Worm (Caenorhabditis elegans): ENCODE results near the gene acc-3.

The acc-3 gene

DNA sequence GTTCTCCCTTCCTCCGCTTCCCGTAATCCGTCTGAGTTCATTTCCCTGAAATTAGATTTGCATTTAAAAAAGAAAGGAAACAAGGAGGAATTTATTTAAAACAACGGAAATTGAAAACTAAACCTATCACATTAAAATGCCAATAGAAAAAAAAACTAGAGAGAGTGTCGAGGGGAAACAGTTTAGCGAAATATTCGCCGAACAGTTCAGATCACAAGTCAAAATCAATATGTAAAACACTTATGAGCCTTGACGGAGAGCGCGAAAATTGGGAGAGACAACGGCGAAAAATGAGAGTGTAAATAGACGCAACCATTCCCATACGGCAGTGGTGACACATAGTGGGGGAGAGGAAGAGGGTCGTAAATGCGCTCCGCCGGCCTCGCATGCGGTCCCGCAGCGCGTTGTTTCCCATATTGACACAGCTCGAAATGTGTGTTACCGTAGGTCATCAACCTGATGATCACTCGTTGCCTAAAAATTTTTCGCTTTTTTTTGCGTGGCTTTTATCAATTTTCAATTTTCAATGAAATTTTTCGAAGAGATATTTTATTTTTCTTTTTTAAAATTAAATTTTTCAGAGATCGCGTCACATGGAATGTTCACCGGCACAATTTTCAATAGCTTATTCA, 15.5 kb downstream of the acc-3 start, which contains the start of the genes dnj-14 and glit-1 (continued):
- no peak for TF ChIP-seq pag-3 (tag; optimal IDR thresholded peaks at IDR 0.05; ENCODE audit: borderline replicate concordance, insufficient read depth)
- TF ChIP-seq hpl-2 (GFP tag; optimal IDR thresholded peaks at IDR 0.05) = peak; percentile 72
- TF ChIP-seq nhr-19 (GFP tag; conservative IDR thresholded peaks at IDR 0.05) = peak; percentile 87
- TF ChIP-seq sox-4 (tag; optimal IDR thresholded peaks at IDR 0.05) = no peak
- TF ChIP-seq unc-130 (tag; optimal IDR thresholded peaks at IDR 0.05) = peak; percentile 71
- peak in 1 of 2 experiments; percentile 4 for TF ChIP-seq egl-27 (tag; optimal IDR thresholded peaks at IDR 0.05)
- peak; percentile 6 for TF ChIP-seq nhr-11 (tag; optimal IDR thresholded peaks at IDR 0.05)
- TF ChIP-seq mef-2 (tag; optimal IDR thresholded peaks at IDR 0.05) = peak; percentile 31
- TF ChIP-seq rnt-1 (tag; optimal IDR thresholded peaks at IDR 0.05) = peak; percentile 89
- TF ChIP-seq dsc-1 (tag; optimal IDR thresholded peaks at IDR 0.05) = peak; percentile 83
- TF ChIP-seq isw-1 (GFP tag; IDR thresholded peaks at IDR 0.05) = peak; percentile 86
- no peak for TF ChIP-seq ces-1 (GFP tag; optimal IDR thresholded peaks at IDR 0.05)
- TF ChIP-seq lsy-2 (tag; optimal IDR thresholded peaks at IDR 0.05) = peak; percentile 98 to 99
- peak; percentile 21 for TF ChIP-seq zip-4 (GFP tag; optimal IDR thresholded peaks at IDR 0.05)
- TF ChIP-seq fkh-8 (tag; optimal IDR thresholded peaks at IDR 0.05) = peak; percentile 88
- TF ChIP-seq lin-35 (GFP tag; optimal IDR thresholded peaks at IDR 0.05) = peak; percentile 84 to 90
- TF ChIP-seq C16A3.4 (tag; optimal IDR thresholded peaks at IDR 0.05) = peak; percentile 92
- TF ChIP-seq zag-1 (tag; optimal IDR thresholded peaks at IDR 0.05) = no peak
- peak; percentile 26 for TF ChIP-seq sup-37 (GFP tag; optimal IDR thresholded peaks at IDR 0.05)
- peak; percentile 66 for TF ChIP-seq irx-1 (tag; optimal IDR thresholded peaks at IDR 0.05)
- TF ChIP-seq snu-23 (GFP tag; optimal IDR thresholded peaks at IDR 0.05) = peak; percentile 95
- TF ChIP-seq skn-1 (tag; optimal IDR thresholded peaks at IDR 0.05) = peak; percentile 93
- peak; percentile 62; the same call in 1 of the 2 replicates for TF ChIP-seq ceh-88 (GFP tag; IDR thresholded peaks at IDR 0.05)
- peak; percentile 82 for TF ChIP-seq nhr-90 (tag; optimal IDR thresholded peaks at IDR 0.05; ENCODE audit: poor library complexity)
- TF ChIP-seq aly-2 (tag; optimal IDR thresholded peaks at IDR 0.05) = peak; percentile 19
- peak; percentile 66 for TF ChIP-seq ztf-4 (tag; optimal IDR thresholded peaks at IDR 0.05)
- no peak for TF ChIP-seq hlh-4 (tag; optimal IDR thresholded peaks at IDR 0.05)
- no peak for TF ChIP-seq C34B4.2 (tag; optimal IDR thresholded peaks at IDR 0.05)
- TF ChIP-seq mdl-1 (tag; optimal IDR thresholded peaks at IDR 0.05) = peak in 1 of 2 experiments; percentile 88
- peak; percentile 94 for TF ChIP-seq lin-14 (GFP tag; optimal IDR thresholded peaks at IDR 0.05)
- no peak for TF ChIP-seq fkh-4 (tag; optimal IDR thresholded peaks at IDR 0.05; ENCODE audit: borderline replicate concordance)
- TF ChIP-seq nhr-237 (tag; optimal IDR thresholded peaks at IDR 0.05) = peak; percentile 39
- peak; percentile 91 for TF ChIP-seq mep-1 (tag; optimal IDR thresholded peaks at IDR 0.05)
- peak; percentile 71 for TF ChIP-seq pax-3 (tag; optimal IDR thresholded peaks at IDR 0.05)
- peak; percentile 70 to 76 (median 74) for TF ChIP-seq dpl-1 (GFP tag; optimal IDR thresholded peaks at IDR 0.05)
- no peak for TF ChIP-seq ceh-63 (GFP tag; optimal IDR thresholded peaks at IDR 0.05)
- no peak for TF ChIP-seq hlh-17 (GFP tag; optimal IDR thresholded peaks at IDR 0.05; ENCODE audit: borderline replicate concordance)
- TF ChIP-seq elt-3 (tag; optimal IDR thresholded peaks at IDR 0.05) = peak in 3 of 6 experiments; percentile 52 to 86 (median 66)
- peak; percentile 91 for TF ChIP-seq jun-1 (tag; optimal IDR thresholded peaks at IDR 0.05)

DNA sequence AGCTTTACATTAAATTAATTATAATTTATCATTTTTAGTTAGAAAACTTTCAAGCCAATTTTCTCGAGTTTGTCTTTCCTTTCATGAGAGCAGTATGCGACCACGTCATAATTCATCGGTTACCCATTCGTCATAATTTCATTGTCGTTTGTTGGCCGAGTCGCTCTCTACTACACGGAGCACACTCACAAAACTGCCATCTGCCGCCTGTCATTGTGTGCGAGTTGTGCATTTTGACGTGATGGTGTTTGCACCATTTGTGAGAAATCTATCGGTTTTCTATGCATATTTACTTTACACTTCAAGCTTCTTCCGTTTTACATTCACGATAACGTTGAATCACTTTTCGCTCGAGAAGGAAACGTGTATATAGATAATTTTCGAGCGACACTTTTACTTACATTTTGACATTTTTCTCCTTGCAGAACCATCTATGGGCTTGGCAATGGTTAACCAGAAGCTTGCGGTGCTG, 20.5 kb downstream of the acc-3 start, which contains the start of gene dhhc-10:
TSS of gene dhhc-10 (plus strand) at position 422 of the 472 bp plus-strand sequence.
- TF ChIP-seq mdl-1 (tag; optimal IDR thresholded peaks at IDR 0.05) (peak in 1 of 2 experiments; percentile 34), lin-13 (GFP tag; optimal IDR thresholded peaks at IDR 0.05) (no peak), dpl-1 (GFP tag; optimal IDR thresholded peaks at IDR 0.05) (peak in 2 of 3 experiments; percentile 27 to 28), lin-35 (GFP tag; optimal IDR thresholded peaks at IDR 0.05) (peak; percentile 21 to 60), fkh-4 (tag; optimal IDR thresholded peaks at IDR 0.05; ENCODE audit: borderline replicate concordance) (no peak), blmp-1 (tag; optimal IDR thresholded peaks at IDR 0.05) (peak; percentile 6), jun-1 (tag; optimal IDR thresholded peaks at IDR 0.05) (peak; percentile 52), nhr-28 (tag; optimal IDR thresholded peaks at IDR 0.05) (no peak), F16B12.6 (tag; optimal IDR thresholded peaks at IDR 0.05) (peak; percentile 90), nhr-20 (tag; optimal IDR thresholded peaks at IDR 0.05) (peak; percentile 53), ceh-90 (tag; optimal IDR thresholded peaks at IDR 0.05) (no peak), Y116A8C.19 (tag; optimal IDR thresholded peaks at IDR 0.05; ENCODE audit: borderline replicate concordance) (no peak), irx-1 (tag; optimal IDR thresholded peaks at IDR 0.05) (peak; percentile 36), efl-1 (optimal IDR thresholded peaks at IDR 0.05) (peak; percentile 28), efl-1 (GFP tag; optimal IDR thresholded peaks at IDR 0.05 in 1 of 2) (peak; percentile 19 to 83), lin-14 (GFP tag; optimal IDR thresholded peaks at IDR 0.05) (peak; percentile 77), ces-1 (GFP tag; optimal IDR thresholded peaks at IDR 0.05) (no peak), hlh-4 (tag; optimal IDR thresholded peaks at IDR 0.05) (no peak), pqm-1 (tag; optimal IDR thresholded peaks at IDR 0.05) (peak; percentile 8), ets-5 (GFP tag; IDR thresholded peaks at IDR 0.05) (no peak), unc-130 (tag; optimal IDR thresholded peaks at IDR 0.05) (peak; percentile 22)

Measured in whole organism, L1 larva.